Worm (Caenorhabditis elegans) whole organism, L4/young adult: ENCODE measurements around the gene F09C6.11.

Source experiments
- W03F9.2 ChIP-seq: fragments of 150-350 bp; optimal IDR thresholded peaks from 2 replicates; lab custom pipeline; 2014; ENCODE audit warnings: missing biosample characterization, missing genetic modification characterization
- dao-5 ChIP-seq: sonication (generic microtip); optimal IDR thresholded peaks from 2 replicates; lab custom pipeline; 2016; ENCODE audit warnings: missing genotype, missing genetic modification characterization, moderate library complexity, missing compliant biosample characterization
- him-1 ChIP-seq: sonication (generic microtip); optimal IDR thresholded peaks from 2 replicates; lab custom pipeline; 2016; ENCODE audit warnings: missing genotype, missing genetic modification reagents, missing genetic modification characterization, missing compliant biosample characterization

ce11 chrV:16834989-16835388 is 47.1 kb downstream of the F09C6.11 start, which contains the start of gene tni-3:
- TF ChIP-seq him-1 (tag; lab: Kevin White, UChicago) = no peak
- TF ChIP-seq W03F9.2 (tag; lab: Kevin White, UChicago) = no peak
- TF ChIP-seq dao-5 = no peak
